Fruit fly (Drosophila melanogaster) Kc167 (cell line): ENCODE results near the gene CG46318.

Experiments
- Myc ChIP-seq: fragments of >200 bp; optimal IDR thresholded peaks from 2 replicates; lab custom pipeline; 2017; ENCODE audit warnings: missing external identifiers
- h ChIP-seq: fragments of >200 bp; optimal IDR thresholded peaks from 3 replicates; lab custom pipeline; 2018; ENCODE audit warnings: missing external identifiers
- insv ChIP-seq: fragments of >200 bp; optimal IDR thresholded peaks from 3 replicates; lab custom pipeline; 2018; ENCODE audit warnings: missing external identifiers
- psq ChIP-seq: fragments of >200 bp; optimal IDR thresholded peaks from 2 replicates; lab custom pipeline; 2017; ENCODE audit warnings: missing external identifiers
- ttk ChIP-seq: sonication (Bioruptor generic); optimal IDR thresholded peaks from 2 replicates; lab custom pipeline; 2017; ENCODE audit warnings: missing external identifiers

DNA sequence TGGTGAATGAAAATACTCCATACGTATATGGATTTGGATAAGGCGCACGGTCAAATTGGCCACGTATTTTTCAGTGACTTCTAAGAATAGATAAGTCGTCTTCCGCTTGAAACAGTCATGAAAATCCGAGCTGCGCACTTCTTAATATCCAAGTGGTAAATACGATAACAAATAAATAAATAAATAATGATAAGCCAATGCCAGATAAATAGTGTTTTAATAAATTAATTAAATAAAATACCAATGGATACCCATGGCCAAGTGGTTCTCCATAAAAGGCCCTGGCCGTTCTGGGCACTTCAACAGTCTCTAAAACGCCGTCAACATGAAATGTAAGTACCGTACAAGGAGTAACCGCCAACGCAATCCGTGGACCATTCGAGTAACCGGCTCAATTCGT lies 52.0 kb downstream of the CG46318 start, which contains the start of gene CG14302:
- TF ChIP-seq psq (lab: Kevin White, UChicago) = no peak
- TF ChIP-seq Myc (lab: Kevin White, UChicago) = no peak
- TF ChIP-seq ttk (lab: Kevin White, UChicago) = no peak
- TF ChIP-seq h (lab: Kevin White, UChicago) = no peak
- no peak for TF ChIP-seq insv (lab: Kevin White, UChicago)
